Fruit fly (Drosophila melanogaster) whole organism, adult: ENCODE data around the gene KP78a.

Source experiments
- CG12768 ChIP-seq: fragments of 200-800 bp; sonication (Bioruptor generic); optimal IDR thresholded peaks from 2 replicates; lab custom pipeline; 2017; ENCODE audit warnings: missing biosample characterization, missing genetic modification characterization, mild to moderate bottlenecking, moderate library complexity, missing genetic modification reagents
- CG7045 ChIP-seq: fragments of 200-800 bp; sonication (Bioruptor generic); optimal IDR thresholded peaks from 2 replicates; lab custom pipeline; 2017; ENCODE audit warnings: missing biosample characterization, mild to moderate bottlenecking, missing genetic modification characterization
- Mnt ChIP-seq: fragments of 200-800 bp; sonication (Bioruptor generic); optimal IDR thresholded peaks from 2 replicates; lab custom pipeline; 2016; ENCODE audit warnings: missing biosample characterization, mild to moderate bottlenecking, missing genetic modification characterization
- ovo ChIP-seq: fragments of 200-800 bp; sonication (Bioruptor generic); optimal IDR thresholded peaks from 2 replicates; lab custom pipeline; 2016; ENCODE audit warnings: missing biosample characterization, missing genetic modification characterization

DNA sequence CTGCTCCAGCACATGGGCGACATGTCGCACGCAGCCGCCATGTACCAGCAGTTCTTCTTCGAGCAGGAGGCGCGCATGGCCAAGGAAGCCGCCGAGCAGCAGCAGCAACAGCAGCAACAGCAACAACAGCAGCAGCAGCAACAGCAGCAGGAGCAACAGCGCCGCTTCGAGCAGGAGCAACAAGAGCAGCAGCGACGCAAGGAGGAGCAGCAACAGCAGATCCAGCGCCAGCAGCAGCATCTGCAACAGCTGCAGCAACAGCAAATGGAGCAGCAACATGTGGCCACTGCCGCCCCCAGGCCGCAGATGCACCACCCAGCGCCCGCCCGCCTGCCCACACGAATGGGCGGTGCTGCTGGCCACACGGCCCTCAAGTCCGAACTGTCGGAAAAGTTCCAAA is 22.2 kb upstream of the KP78a start:
- TF ChIP-seq Mnt (GFP tag; lab: Kevin White, UChicago) = no peak
- no peak for TF ChIP-seq CG7045 (GFP tag; lab: Kevin White, UChicago)
- no peak for TF ChIP-seq CG12768 (GFP tag; lab: Kevin White, UChicago)
- TF ChIP-seq ovo (GFP tag; lab: Kevin White, UChicago) = no peak
